Worm (Caenorhabditis elegans): Measurements from ENCODE around the gene pfn-3.

ce11 chrX:1053929-1054328, 26.5 kb downstream of the pfn-3 start, which contains the start of gene ncs-3:
- TF ChIP-seq ama-1 (optimal IDR thresholded peaks at IDR 0.05) (no peak), tra-4 (tag; optimal IDR thresholded peaks at IDR 0.05) (no peak), hmg-4 (GFP tag; optimal IDR thresholded peaks at IDR 0.05) (no peak)
